Fruit fly (Drosophila melanogaster): ENCODE measurements around the gene Ada2b.
A peak's percentile ranks its signal among the peaks of the same experiment; 100 is the strongest.

Ada2b gene

DNA sequence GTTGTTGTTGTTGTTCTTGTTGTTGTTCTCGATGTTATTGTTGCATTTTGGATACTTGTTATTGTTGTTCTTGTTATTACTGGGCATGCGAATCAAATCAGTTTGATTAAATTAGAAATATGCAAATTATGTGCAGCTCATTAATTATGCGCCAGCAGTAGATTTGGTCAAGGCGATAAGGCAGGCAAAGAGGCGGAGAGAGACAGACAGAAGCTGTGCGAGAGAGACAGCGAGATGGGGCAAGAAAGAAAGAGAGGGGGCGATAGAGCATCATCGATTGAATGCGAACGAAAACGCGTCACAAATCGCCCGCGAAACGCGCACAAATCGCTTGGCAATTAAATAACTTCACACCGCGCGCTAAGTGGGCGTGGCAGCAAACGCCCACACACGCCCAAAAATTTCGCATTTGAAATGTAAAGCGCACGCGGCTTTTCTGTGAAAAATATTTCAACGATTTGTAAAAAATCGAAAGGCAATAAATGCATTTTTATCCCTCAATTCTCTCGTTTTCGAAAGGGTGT is 17.2 kb downstream of the Ada2b start (continued):
- no peak for TF ChIP-seq TFAM (GFP tag; optimal IDR thresholded peaks at IDR 0.05)
- no peak for TF ChIP-seq CG2875 (GFP tag; optimal IDR thresholded peaks at IDR 0.05)
- TF ChIP-seq ci (GFP tag; IDR thresholded peaks at IDR 0.05) = no peak
- TF ChIP-seq vvl (GFP tag; IDR thresholded peaks at IDR 0.05) = peak; percentile 40; the same call in 1 of the 2 replicates
- no peak for TF ChIP-seq gcm2 (GFP tag; optimal IDR thresholded peaks at IDR 0.05)
- peak; percentile 23; the same call in 1 of the 2 replicates for TF ChIP-seq CG10321 (GFP tag; IDR thresholded peaks at IDR 0.05)
- no peak for TF ChIP-seq CG10431 (GFP tag; optimal IDR thresholded peaks at IDR 0.05)
- 0 out of 2 replicates have a peak, but pooled peaks have one; percentile 16 for TF ChIP-seq CG4360 (GFP tag; IDR thresholded peaks at IDR 0.05)
- no peak for TF ChIP-seq HLHmδ (GFP tag; optimal IDR thresholded peaks at IDR 0.05)
- TF ChIP-seq CG10366 (GFP tag; IDR thresholded peaks at IDR 0.05) = no peak
- peak; percentile 58 for TF ChIP-seq CG1832 (GFP tag; optimal IDR thresholded peaks at IDR 0.05)
- TF ChIP-seq wdn (GFP tag; IDR thresholded peaks at IDR 0.05) = no peak
- no peak for TF ChIP-seq CrebB (tag; optimal IDR thresholded peaks at IDR 0.05)
- no peak for TF ChIP-seq Ets65A (GFP tag)
- TF ChIP-seq lbe (GFP tag; optimal IDR thresholded peaks at IDR 0.05) = no peak
- TF ChIP-seq chinmo (GFP tag; IDR thresholded peaks at IDR 0.05; ENCODE audit: partially characterized antibody) = no peak
- no peak for TF ChIP-seq gsb-n (tag; optimal IDR thresholded peaks at IDR 0.05)
- TF ChIP-seq Hr78 (GFP tag; optimal IDR thresholded peaks at IDR 0.05) = no peak
- TF ChIP-seq lab (GFP tag; optimal IDR thresholded peaks at IDR 0.05) = no peak
- TF ChIP-seq ftz-f1 (GFP tag; optimal IDR thresholded peaks at IDR 0.05) = no peak
- no peak for TF ChIP-seq zfh2 (GFP tag; optimal IDR thresholded peaks at IDR 0.05)
- TF ChIP-seq seq (GFP tag; IDR thresholded peaks at IDR 0.05) = no peak
- no peak for TF ChIP-seq CG16815 (GFP tag; optimal IDR thresholded peaks at IDR 0.05)
- TF ChIP-seq NC2α (GFP tag; optimal IDR thresholded peaks at IDR 0.05) = no peak
- no peak for TF ChIP-seq CG4617 (GFP tag; optimal IDR thresholded peaks at IDR 0.05; ENCODE audit: borderline replicate concordance)
- TF ChIP-seq CG30020 (tag; optimal IDR thresholded peaks at IDR 0.05) = no peak
- no peak for TF ChIP-seq pb (GFP tag; optimal IDR thresholded peaks at IDR 0.05)
- TF ChIP-seq YL-1 (GFP tag; optimal IDR thresholded peaks at IDR 0.05) = no peak
- no peak for TF ChIP-seq CG8089 (GFP tag; optimal IDR thresholded peaks at IDR 0.05)
- TF ChIP-seq NC2β (GFP tag; optimal IDR thresholded peaks at IDR 0.05) = no peak
- no peak for TF ChIP-seq prd (optimal IDR thresholded peaks at IDR 0.05)
- TF ChIP-seq prd (GFP tag; IDR thresholded peaks at IDR 0.05) = no peak
- no peak for TF ChIP-seq Doc3 (GFP tag; IDR thresholded peaks at IDR 0.05; ENCODE audit: partially characterized antibody)
- peak; percentile 99 for TF ChIP-seq CG8359 (GFP tag; optimal IDR thresholded peaks at IDR 0.05; ENCODE audit: borderline replicate concordance)
- peak; percentile 42 for TF ChIP-seq Nf-YC (tag; optimal IDR thresholded peaks at IDR 0.05)
- TF ChIP-seq Hr51 (GFP tag; optimal IDR thresholded peaks at IDR 0.05) = no peak
- no peak for TF ChIP-seq CG7786 (GFP tag; optimal IDR thresholded peaks at IDR 0.05)
- TF ChIP-seq bbx (GFP tag; IDR thresholded peaks at IDR 0.05; ENCODE audit: partially characterized antibody) = no peak
- TF ChIP-seq dati (GFP tag; IDR thresholded peaks at IDR 0.05) = no peak
- no peak for TF ChIP-seq CG5953 (GFP tag; IDR thresholded peaks at IDR 0.05)

DNA sequence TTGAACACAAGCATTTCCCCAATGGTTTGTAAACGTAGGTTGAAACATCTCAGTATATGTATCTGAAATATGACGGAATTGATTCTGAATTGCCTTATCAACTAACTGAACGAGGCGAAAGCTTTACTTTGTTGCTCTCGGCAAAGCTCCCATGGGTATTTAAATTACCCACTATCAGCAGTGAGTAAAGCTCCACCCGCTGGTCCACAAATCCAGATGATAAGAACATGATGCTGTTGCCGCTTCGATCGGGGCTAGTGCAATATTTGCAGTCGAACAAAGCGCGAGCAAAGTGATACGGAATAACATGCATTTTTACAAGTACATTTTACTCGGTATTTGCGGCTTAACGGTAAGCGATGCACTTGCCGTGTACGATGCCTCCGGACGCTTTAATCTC is 20.4 kb downstream of the Ada2b start, which contains the start of gene CG18249:
CG18249 (plus strand) TSS at position 256 of the 400 bp plus-strand sequence.
- TF ChIP-seq sens (GFP tag) (peak; percentile 44), ATbp (GFP tag; optimal IDR thresholded peaks at IDR 0.05) (peak; percentile 3), CG34376 (GFP tag; optimal IDR thresholded peaks at IDR 0.05) (peak; percentile 11), CG12155 (GFP tag; optimal IDR thresholded peaks at IDR 0.05) (no peak)

Data from whole organism, embryonic.